1 worm cellular context compared by ENCODE assay signal in genomic region chrIV:7180304-7180703, ce11.
TF ChIP-seq lines count a peak whose summit lies in the region.

TSS of gene cest-10 (plus strand) at chrIV:7180557.

TF ChIP-seq in whole organism, L4 larva, 104 proteins besides CTCF, POLR2A, EP300 and RAD21 (continued from another document):
- no peak for TF ChIP-seq rbr-2 (tag; optimal IDR thresholded peaks at IDR 0.05; lab: Kevin White, UChicago)
- TF ChIP-seq nhr-111 (GFP tag; optimal IDR thresholded peaks at IDR 0.05; lab: Kevin White, UChicago), result no peak
- TF ChIP-seq saeg-2 (GFP tag; IDR thresholded peaks at IDR 0.05; lab: Robert Waterston, UW), result no peak
- TF ChIP-seq duxl-1 (tag; optimal IDR thresholded peaks at IDR 0.05; lab: Kevin White, UChicago; ENCODE audit: poor library complexity), result no peak
- TF ChIP-seq set-16 (GFP tag; IDR thresholded peaks at IDR 0.05; lab: Robert Waterston, UW), result no peak
- no peak for TF ChIP-seq tag-97 (GFP tag; IDR thresholded peaks at IDR 0.05; lab: Robert Waterston, UW)
- no peak for TF ChIP-seq daf-8 (GFP tag; IDR thresholded peaks at IDR 0.05; lab: Robert Waterston, UW)
- no peak for TF ChIP-seq Y5F2A.4 (GFP tag; optimal IDR thresholded peaks at IDR 0.05; lab: Kevin White, UChicago)
- no peak for TF ChIP-seq nhr-6 (tag; optimal IDR thresholded peaks at IDR 0.05; lab: Kevin White, UChicago)
- peak; percentile 49 for TF ChIP-seq nhr-102 (tag; optimal IDR thresholded peaks at IDR 0.05; lab: Kevin White, UChicago)
- no peak for TF ChIP-seq lin-15B (tag; optimal IDR thresholded peaks at IDR 0.05; lab: Kevin White, UChicago)
- no peak for TF ChIP-seq zfp-2 (tag; optimal IDR thresholded peaks at IDR 0.05; lab: Kevin White, UChicago)
- TF ChIP-seq ces-1 (GFP tag; optimal IDR thresholded peaks at IDR 0.05; lab: Kevin White, UChicago), result no peak
- TF ChIP-seq pqm-1 (tag; optimal IDR thresholded peaks at IDR 0.05; lab: Kevin White, UChicago), result peak; percentile 78
- no peak for TF ChIP-seq snpc-4 (tag; optimal IDR thresholded peaks at IDR 0.05; lab: Kevin White, UChicago)
- no peak for TF ChIP-seq ceh-44 (GFP tag; IDR thresholded peaks at IDR 0.05; lab: Robert Waterston, UW)
- no peak for TF ChIP-seq dpl-1 (GFP tag; optimal IDR thresholded peaks at IDR 0.05; lab: Kevin White, UChicago)
- TF ChIP-seq F37D6.2 (tag; optimal IDR thresholded peaks at IDR 0.05; lab: Kevin White, UChicago), result no peak
- no peak for TF ChIP-seq lim-7 (GFP tag; IDR thresholded peaks at IDR 0.05; lab: Robert Waterston, UW)
- no peak for TF ChIP-seq skn-1 (tag; optimal IDR thresholded peaks at IDR 0.05; lab: Kevin White, UChicago)
- TF ChIP-seq nhr-11 (tag; optimal IDR thresholded peaks at IDR 0.05; lab: Kevin White, UChicago), result no peak
- no peak for TF ChIP-seq ztf-7 (tag; optimal IDR thresholded peaks at IDR 0.05; lab: Kevin White, UChicago)
- TF ChIP-seq fos-1 (tag; optimal IDR thresholded peaks at IDR 0.05; lab: Kevin White, UChicago), result no peak
- no peak for TF ChIP-seq D1046.2 (GFP tag; IDR thresholded peaks at IDR 0.05; lab: Robert Waterston, UW)
- no peak for TF ChIP-seq zip-11 (GFP tag; IDR thresholded peaks at IDR 0.05; lab: Robert Waterston, UW)
- no peak for TF ChIP-seq daf-19 (GFP tag; conservative IDR thresholded peaks at IDR 0.05; lab: Robert Waterston, UW)
- TF ChIP-seq pha-4 (GFP tag; IDR thresholded peaks at IDR 0.05; lab: Robert Waterston, UW), result peak; percentile 32; the same call in 1 of the 2 replicates
- TF ChIP-seq pha-4 (tag; optimal IDR thresholded peaks at IDR 0.05; lab: Kevin White, UChicago), result no peak
- TF ChIP-seq cey-2 (tag; optimal IDR thresholded peaks at IDR 0.05; lab: Kevin White, UChicago; ENCODE audit: borderline replicate concordance, insufficient read depth), result no peak
- TF ChIP-seq arid-1 (GFP tag; conservative IDR thresholded peaks at IDR 0.05; lab: Robert Waterston, UW), result no peak
- no peak for TF ChIP-seq R02D3.7 (tag; optimal IDR thresholded peaks at IDR 0.05; lab: Kevin White, UChicago)
- no peak for TF ChIP-seq zfp-3 (GFP tag; conservative IDR thresholded peaks at IDR 0.05; lab: Robert Waterston, UW)
- no peak for TF ChIP-seq unc-130 (GFP tag; optimal IDR thresholded peaks at IDR 0.05; lab: Kevin White, UChicago)
- peak; percentile 90 for TF ChIP-seq tra-1 (GFP tag; IDR thresholded peaks at IDR 0.05; lab: Robert Waterston, UW)
- TF ChIP-seq lin-39 (tag; optimal IDR thresholded peaks at IDR 0.05; lab: Kevin White, UChicago), result no peak
- peak in 1 of 2 experiments; percentile 67 for TF ChIP-seq daf-16 (GFP tag; optimal IDR thresholded peaks at IDR 0.05; lab: Kevin White, UChicago)
- peak; percentile 93 for TF ChIP-seq daf-16 (tag; optimal IDR thresholded peaks at IDR 0.05; lab: Kevin White, UChicago)
- TF ChIP-seq madf-5 (GFP tag; IDR thresholded peaks at IDR 0.05; lab: Robert Waterston, UW), result no peak
- no peak; the same call in 1 of the 2 replicates for TF ChIP-seq lin-1 (GFP tag; IDR thresholded peaks at IDR 0.05; lab: Robert Waterston, UW)
- no peak for TF ChIP-seq egl-43 (GFP tag; IDR thresholded peaks at IDR 0.05; lab: Robert Waterston, UW)
- no peak for TF ChIP-seq ceh-62 (tag; optimal IDR thresholded peaks at IDR 0.05; lab: Kevin White, UChicago)
- TF ChIP-seq F10B5.3 (tag; optimal IDR thresholded peaks at IDR 0.05; lab: Kevin White, UChicago), result no peak
- peak; percentile 68 for TF ChIP-seq hlh-11 (tag; optimal IDR thresholded peaks at IDR 0.05; lab: Kevin White, UChicago)
- TF ChIP-seq ceh-28 (tag; optimal IDR thresholded peaks at IDR 0.05; lab: Kevin White, UChicago), result no peak
- no peak for TF ChIP-seq ama-1 (optimal IDR thresholded peaks at IDR 0.05; lab: Kevin White, UChicago)
- no peak for TF ChIP-seq zag-1 (tag; optimal IDR thresholded peaks at IDR 0.05; lab: Kevin White, UChicago)
- no peak for TF ChIP-seq ZK546.5 (tag; optimal IDR thresholded peaks at IDR 0.05; lab: Kevin White, UChicago)
- peak; percentile 99 for TF ChIP-seq nhr-28 (tag; optimal IDR thresholded peaks at IDR 0.05; lab: Kevin White, UChicago)
